Worm (Caenorhabditis elegans) whole organism, young adult: ENCODE results near the gene W09G12.6.

Source experiments
- K12H6.12 ChIP-seq: fragments of 200-800 bp; sonication (Bioruptor generic); optimal IDR thresholded peaks from 2 replicates; lab custom pipeline; 2018; ENCODE audit warnings: mild to moderate bottlenecking, missing genetic modification characterization, missing compliant biosample characterization
- Y56A3A.18 ChIP-seq: fragments of 200-800 bp; sonication (Bioruptor generic); IDR thresholded peaks from 2 replicates; pipeline ENCODE4 v1.3.6; 2022; ENCODE audit warnings: missing genetic modification reagents, missing genetic modification characterization, missing compliant biosample characterization
- ama-1 ChIP-seq, 3 experiments: fragments of 150-350 bp in 1 of 3; sonication (generic microtip) in 2 of 3; optimal IDR thresholded peaks; 2 replicates each; lab custom pipeline; 2014 to 2018; ENCODE audit warnings: missing biosample characterization in 2 of 3, missing genetic modification characterization in 2 of 3, missing genetic modification reagents in 2 of 3
- athp-1 ChIP-seq: sonication (generic microtip); optimal IDR thresholded peaks from 2 replicates; lab custom pipeline; 2017; ENCODE audit warnings: mild to moderate bottlenecking, missing genetic modification characterization, missing compliant biosample characterization
- egl-18 ChIP-seq: fragments of 200-800 bp; sonication (Bioruptor generic); IDR thresholded peaks from 2 replicates; pipeline ENCODE4 v1.3.6; 2022; ENCODE audit warnings: missing genetic modification reagents, missing genetic modification characterization, missing compliant biosample characterization
- hmg-20 ChIP-seq: fragments of 200-800 bp; sonication (Bioruptor generic); IDR thresholded peaks from 2 replicates; pipeline ENCODE4 v1.3.6; 2022; ENCODE audit warnings: missing genetic modification reagents, missing genetic modification characterization, missing compliant biosample characterization
- hrde-1 ChIP-seq: sonication (generic microtip); optimal IDR thresholded peaks from 2 replicates; lab custom pipeline; 2016; ENCODE audit warnings: missing genetic modification characterization, mild to moderate bottlenecking, missing compliant biosample characterization, moderate library complexity, missing genotype, missing genetic modification reagents, borderline replicate concordance
- lin-40 ChIP-seq: sonication (generic microtip); optimal IDR thresholded peaks from 2 replicates; lab custom pipeline; 2016; ENCODE audit warnings: missing genetic modification characterization, mild to moderate bottlenecking, missing compliant biosample characterization, missing genotype, missing genetic modification reagents
- nfya-2 ChIP-seq: fragments of 200-800 bp; sonication (Bioruptor generic); IDR thresholded peaks from 2 replicates; pipeline ENCODE4 v1.3.6; 2022; ENCODE audit warnings: missing genetic modification reagents, missing genetic modification characterization, missing compliant biosample characterization
- snpc-4 ChIP-seq, 5 experiments: fragments of 150-350 bp in 1 of 5; sonication (generic microtip) in 4 of 5; optimal IDR thresholded peaks; 2 replicates each; lab custom pipeline; 2014 to 2018; ENCODE audit warnings: missing genetic modification characterization in 5 of 5, missing biosample characterization in 3 of 5, antibody characterized with exemption in 2 of 5, mild to moderate bottlenecking in 2 of 5, missing compliant biosample characterization in 2 of 5, missing genotype in 2 of 5, moderate library complexity in 2 of 5, missing genetic modification reagents in 1 of 5
- tlf-1 ChIP-seq: fragments of 200-800 bp; sonication (Bioruptor generic); optimal IDR thresholded peaks from 2 replicates; lab custom pipeline; 2018; ENCODE audit warnings: mild to moderate bottlenecking, missing genetic modification characterization, missing compliant biosample characterization
- ztf-28 ChIP-seq: fragments of 200-800 bp; sonication (Bioruptor generic); IDR thresholded peaks from 2 replicates; pipeline ENCODE4 v1.3.6; 2022; ENCODE audit warnings: missing genetic modification reagents, missing genetic modification characterization, missing compliant biosample characterization

DNA sequence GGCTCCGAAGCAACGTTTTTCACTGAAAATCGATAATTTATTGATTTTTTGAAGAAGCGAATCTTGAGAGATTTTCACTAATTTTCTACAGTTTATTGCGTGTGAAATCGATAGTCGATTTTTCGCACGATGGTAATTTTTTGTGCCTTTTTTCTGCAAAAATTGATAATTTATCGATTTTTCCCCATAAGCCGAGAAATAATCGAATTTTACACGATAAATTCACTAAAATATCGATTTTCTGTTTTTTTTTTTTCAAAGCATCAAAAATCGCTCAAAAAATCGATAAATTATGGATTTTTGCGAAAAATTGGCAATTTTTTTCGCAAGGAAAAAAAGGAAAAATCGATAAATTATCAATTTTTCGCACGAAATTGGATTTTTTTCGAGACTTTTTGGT is 4.1 kb downstream of the W09G12.6 start:
- TF ChIP-seq ama-1 (optimal IDR thresholded peaks at IDR 0.05; lab: Kevin White, UChicago) = no peak
- no peak for TF ChIP-seq ama-1 (GFP tag; optimal IDR thresholded peaks at IDR 0.05; lab: Kevin White, UChicago)
- TF ChIP-seq snpc-4 (GFP tag; optimal IDR thresholded peaks at IDR 0.05; lab: Kevin White, UChicago) = no peak
- TF ChIP-seq snpc-4 (tag; optimal IDR thresholded peaks at IDR 0.05; lab: Kevin White, UChicago) = no peak
- TF ChIP-seq tlf-1 = no peak
- TF ChIP-seq K12H6.12 = no peak
- no peak for TF ChIP-seq Y56A3A.18 (GFP tag; lab: Robert Waterston, UW)
- TF ChIP-seq lin-40 (tag; lab: Kevin White, UChicago) = no peak
- no peak for TF ChIP-seq hrde-1 (tag; lab: Kevin White, UChicago)
- no peak for TF ChIP-seq egl-18 (GFP tag; lab: Robert Waterston, UW)
- TF ChIP-seq ztf-28 (GFP tag; lab: Robert Waterston, UW) = no peak
- TF ChIP-seq nfya-2 (GFP tag; lab: Robert Waterston, UW) = no peak
- no peak for TF ChIP-seq hmg-20 (GFP tag; lab: Robert Waterston, UW)
- no peak for TF ChIP-seq athp-1
